Worm (Caenorhabditis elegans) whole organism, late embryonic: ENCODE data around the gene vha-14.

Source experiments
- C08G9.2 ChIP-seq: sonication (generic microtip); optimal IDR thresholded peaks from 2 replicates; lab custom pipeline; 2016; ENCODE audit warnings: mild to moderate bottlenecking, missing genetic modification characterization, moderate library complexity, missing compliant biosample characterization
- C38D4.7 ChIP-seq: fragments of 200-800 bp; sonication (Bioruptor generic); optimal IDR thresholded peaks from 2 replicates; lab custom pipeline; 2018; ENCODE audit warnings: mild to moderate bottlenecking, missing genetic modification characterization, moderate library complexity, missing compliant biosample characterization
- F13H6.1 ChIP-seq: sonication (generic microtip); optimal IDR thresholded peaks from 2 replicates; lab custom pipeline; 2016; ENCODE audit warnings: missing genetic modification characterization, missing compliant biosample characterization
- K09A11.1 ChIP-seq: sonication (generic microtip); optimal IDR thresholded peaks from 2 replicates; lab custom pipeline; 2017; ENCODE audit warnings: antibody characterized with exemption, mild to moderate bottlenecking, missing genetic modification characterization, missing compliant biosample characterization; ENCODE audit not compliant: insufficient read depth
- T23F11.4 ChIP-seq: fragments of 200-800 bp; sonication (Bioruptor generic); optimal IDR thresholded peaks from 2 replicates; lab custom pipeline; 2018; ENCODE audit warnings: mild to moderate bottlenecking, missing genetic modification characterization, missing compliant biosample characterization
- ahr-1 ChIP-seq: sonication (generic microtip); optimal IDR thresholded peaks from 2 replicates; lab custom pipeline; 2016; ENCODE audit warnings: missing genetic modification characterization, missing compliant biosample characterization
- ceh-14 ChIP-seq: sonication (generic microtip); optimal IDR thresholded peaks from 2 replicates; lab custom pipeline; 2016; ENCODE audit warnings: missing genotype, missing genetic modification characterization, missing compliant biosample characterization
- ceh-2 ChIP-seq: sonication (generic microtip); optimal IDR thresholded peaks from 2 replicates; lab custom pipeline; 2016; ENCODE audit warnings: missing genotype, missing genetic modification characterization, missing compliant biosample characterization
- ceh-30 ChIP-seq: fragments of 150-350 bp; optimal IDR thresholded peaks from 2 replicates; lab custom pipeline; 2014; ENCODE audit warnings: missing biosample characterization, missing genetic modification characterization
- ceh-31 ChIP-seq: sonication (generic microtip); optimal IDR thresholded peaks from 2 replicates; lab custom pipeline; 2016; ENCODE audit warnings: missing genetic modification characterization, missing compliant biosample characterization
- ceh-34 ChIP-seq: sonication (generic microtip); optimal IDR thresholded peaks from 2 replicates; lab custom pipeline; 2016; ENCODE audit warnings: mild to moderate bottlenecking, missing genetic modification characterization, missing compliant biosample characterization
- ceh-6 ChIP-seq: fragments of 200-800 bp; sonication (Bioruptor generic); optimal IDR thresholded peaks from 2 replicates; lab custom pipeline; 2018; ENCODE audit warnings: mild to moderate bottlenecking, missing genetic modification characterization, missing compliant biosample characterization
- ceh-9 ChIP-seq: sonication (generic microtip); optimal IDR thresholded peaks from 2 replicates; lab custom pipeline; 2016; ENCODE audit warnings: mild to moderate bottlenecking, missing genetic modification characterization, inconsistent platforms, missing compliant biosample characterization
- elt-2 ChIP-seq: sonication (generic microtip); optimal IDR thresholded peaks from 2 replicates; lab custom pipeline; 2016; ENCODE audit warnings: missing genetic modification reagents, missing genetic modification characterization, missing compliant biosample characterization
- elt-4 ChIP-seq: sonication (generic microtip); optimal IDR thresholded peaks from 2 replicates; lab custom pipeline; 2016; ENCODE audit warnings: missing genetic modification characterization, missing compliant biosample characterization
- ets-4 ChIP-seq: sonication (generic microtip); optimal IDR thresholded peaks from 2 replicates; lab custom pipeline; 2016; ENCODE audit warnings: missing genetic modification characterization, missing compliant biosample characterization
- eyg-1 ChIP-seq: sonication (generic microtip); optimal IDR thresholded peaks from 2 replicates; lab custom pipeline; 2016; ENCODE audit warnings: missing genotype, missing genetic modification characterization, missing compliant biosample characterization
- fax-1 ChIP-seq: sonication (generic microtip); optimal IDR thresholded peaks from 2 replicates; lab custom pipeline; 2016; ENCODE audit warnings: missing genotype, missing genetic modification characterization, missing compliant biosample characterization
- fkh-6 ChIP-seq: sonication (generic microtip); optimal IDR thresholded peaks from 2 replicates; lab custom pipeline; 2016; ENCODE audit warnings: missing genetic modification characterization, missing compliant biosample characterization
- hlh-15 ChIP-seq: sonication (generic microtip); optimal IDR thresholded peaks from 2 replicates; lab custom pipeline; 2016; ENCODE audit warnings: missing genetic modification characterization, missing compliant biosample characterization
- hlh-30 ChIP-seq: sonication (generic microtip); optimal IDR thresholded peaks from 2 replicates; lab custom pipeline; 2017; ENCODE audit warnings: antibody characterized with exemption, missing genetic modification characterization, missing compliant biosample characterization; ENCODE audit not compliant: insufficient read depth
- hlh-6 ChIP-seq: sonication (generic microtip); optimal IDR thresholded peaks from 2 replicates; lab custom pipeline; 2016; ENCODE audit warnings: missing genotype, missing genetic modification characterization, missing compliant biosample characterization
- lim-6 ChIP-seq: sonication (generic microtip); optimal IDR thresholded peaks from 2 replicates; lab custom pipeline; 2016; ENCODE audit warnings: missing genetic modification characterization, missing compliant biosample characterization
- lin-11 ChIP-seq: fragments of 200-800 bp; sonication (Bioruptor generic); optimal IDR thresholded peaks from 2 replicates; lab custom pipeline; 2018; ENCODE audit warnings: mild to moderate bottlenecking, missing genetic modification characterization, missing compliant biosample characterization
- madf-2 ChIP-seq: sonication (generic microtip); optimal IDR thresholded peaks from 2 replicates; lab custom pipeline; 2017; ENCODE audit warnings: missing genetic modification characterization, missing compliant biosample characterization
- nfya-1 ChIP-seq: sonication (generic microtip); optimal IDR thresholded peaks from 2 replicates; lab custom pipeline; 2017; ENCODE audit warnings: missing genetic modification characterization, mild to moderate bottlenecking, missing compliant biosample characterization, antibody characterized with exemption, moderate library complexity
- nhr-11 ChIP-seq: fragments of 150-350 bp; optimal IDR thresholded peaks from 2 replicates; lab custom pipeline; 2014; ENCODE audit warnings: missing biosample characterization, missing genetic modification characterization
- nhr-232 ChIP-seq: sonication (generic microtip); optimal IDR thresholded peaks from 2 replicates; lab custom pipeline; 2016; ENCODE audit warnings: missing genetic modification characterization, missing compliant biosample characterization
- pax-1 ChIP-seq: fragments of 150-350 bp; optimal IDR thresholded peaks from 2 replicates; lab custom pipeline; 2014; ENCODE audit warnings: missing biosample characterization, missing genetic modification characterization
- pha-2 ChIP-seq: sonication (generic microtip); optimal IDR thresholded peaks from 2 replicates; lab custom pipeline; 2017; ENCODE audit warnings: mild to moderate bottlenecking, missing genetic modification characterization, missing compliant biosample characterization
- pha-4 ChIP-seq: fragments of 150-350 bp; optimal IDR thresholded peaks from 2 replicates; lab custom pipeline; 2018; ENCODE audit warnings: missing biosample characterization, missing genetic modification reagents, missing genetic modification characterization
- pros-1 ChIP-seq: fragments of 150-350 bp; optimal IDR thresholded peaks from 2 replicates; lab custom pipeline; 2014; ENCODE audit warnings: missing biosample characterization, missing genetic modification reagents, missing genetic modification characterization
- ref-2 ChIP-seq: sonication (generic microtip); optimal IDR thresholded peaks from 2 replicates; lab custom pipeline; 2016; ENCODE audit warnings: missing genetic modification characterization, missing compliant biosample characterization
- rnt-1 ChIP-seq: sonication (generic microtip); optimal IDR thresholded peaks from 2 replicates; lab custom pipeline; 2016; ENCODE audit warnings: missing genetic modification characterization, missing compliant biosample characterization
- tbx-2 ChIP-seq: sonication (generic microtip); optimal IDR thresholded peaks from 2 replicates; lab custom pipeline; 2016; ENCODE audit warnings: missing genetic modification characterization, missing compliant biosample characterization
- unc-3 ChIP-seq, 2 experiments: fragments of 200-800 bp in 1 of 2; sonication (Bioruptor generic) in 1 of 2; sonication (generic microtip) in 1 of 2; conservative IDR thresholded peaks in 1 of 2; optimal IDR thresholded peaks in 1 of 2; 2 replicates each; pipeline versions ENCODE4 v1.3.6 to Lab custom; 2016 to 2022; ENCODE audit warnings: missing compliant biosample characterization in 2 of 2, missing genetic modification characterization in 2 of 2, missing genetic modification reagents in 1 of 2
- unc-86 ChIP-seq: sonication (generic microtip); optimal IDR thresholded peaks from 2 replicates; lab custom pipeline; 2016; ENCODE audit warnings: missing genetic modification characterization, missing compliant biosample characterization
- zip-5 ChIP-seq: sonication (generic microtip); optimal IDR thresholded peaks from 2 replicates; lab custom pipeline; 2016; ENCODE audit warnings: missing genetic modification characterization, missing compliant biosample characterization
- ztf-16 ChIP-seq: sonication (generic microtip); optimal IDR thresholded peaks from 2 replicates; lab custom pipeline; 2017; ENCODE audit warnings: missing genetic modification characterization, missing compliant biosample characterization

Gene vha-14

DNA sequence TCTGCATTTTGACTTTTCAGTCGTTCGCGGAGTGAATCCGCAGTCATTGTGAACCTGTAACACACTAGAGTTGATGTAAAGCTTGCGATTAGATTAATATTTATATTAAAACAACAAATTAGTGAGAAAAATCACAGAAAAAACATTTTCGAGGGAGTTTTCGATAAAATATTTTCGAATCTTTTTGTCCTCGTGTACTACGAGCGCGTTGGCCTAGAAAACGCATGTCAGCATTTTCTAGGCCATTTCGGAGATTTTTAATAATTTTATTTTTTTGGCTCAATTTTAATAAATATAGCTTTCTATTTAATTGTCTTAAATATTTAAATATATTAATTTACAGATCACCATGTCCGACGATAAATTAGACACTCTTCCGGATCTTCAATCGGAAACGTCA is 42.5 kb upstream of the vha-14 start, which contains the start of gene B0464.9 (continued):
- no peak for TF ChIP-seq pha-2 (tag; lab: Kevin White, UChicago)
- TF ChIP-seq pros-1 (tag; lab: Kevin White, UChicago), result no peak
- no peak for TF ChIP-seq F13H6.1 (tag; lab: Kevin White, UChicago)
- TF ChIP-seq ceh-9 (tag; lab: Kevin White, UChicago), result no peak
- peak; percentile 45 for TF ChIP-seq fax-1
- no peak for TF ChIP-seq nhr-11
- no peak for TF ChIP-seq pha-4 (tag; lab: Kevin White, UChicago)
- TF ChIP-seq ahr-1 (tag; lab: Kevin White, UChicago), result no peak
- peak; percentile 57 for TF ChIP-seq elt-2 (tag; lab: Kevin White, UChicago)
- TF ChIP-seq lin-11 (tag; lab: Kevin White, UChicago), result no peak
- TF ChIP-seq eyg-1 (tag; lab: Kevin White, UChicago), result no peak
- no peak for TF ChIP-seq nhr-232
- no peak for TF ChIP-seq hlh-30 (tag; lab: Kevin White, UChicago)
- no peak for TF ChIP-seq ceh-6
- TF ChIP-seq rnt-1 (tag; lab: Kevin White, UChicago), result peak; percentile 4
- TF ChIP-seq C38D4.7, result no peak
- no peak for TF ChIP-seq unc-86 (tag; lab: Kevin White, UChicago)
- TF ChIP-seq fkh-6 (tag; lab: Kevin White, UChicago), result no peak
- no peak for TF ChIP-seq pax-1 (tag; lab: Kevin White, UChicago)
- no peak for TF ChIP-seq ceh-30 (tag; lab: Kevin White, UChicago)
- TF ChIP-seq ets-4 (tag; lab: Kevin White, UChicago), result peak; percentile 56
- no peak for TF ChIP-seq unc-3 (GFP tag; conservative IDR thresholded peaks at IDR 0.05; lab: Robert Waterston, UW)
- TF ChIP-seq unc-3 (tag; optimal IDR thresholded peaks at IDR 0.05; lab: Kevin White, UChicago), result no peak
- TF ChIP-seq K09A11.1 (tag; lab: Kevin White, UChicago), result no peak
- no peak for TF ChIP-seq hlh-6
- peak; percentile 81 for TF ChIP-seq tbx-2 (tag; lab: Kevin White, UChicago)
- no peak for TF ChIP-seq ceh-34 (tag; lab: Kevin White, UChicago)
- no peak for TF ChIP-seq nfya-1 (tag; lab: Kevin White, UChicago)
- no peak for TF ChIP-seq elt-4 (tag; lab: Kevin White, UChicago)
- TF ChIP-seq madf-2 (tag; lab: Kevin White, UChicago), result no peak
- peak; percentile 37 for TF ChIP-seq ref-2
- TF ChIP-seq T23F11.4 (GFP tag; lab: Kevin White, UChicago), result no peak
- TF ChIP-seq hlh-15 (tag; lab: Kevin White, UChicago), result no peak
- peak; percentile 76 for TF ChIP-seq C08G9.2 (tag; lab: Kevin White, UChicago)
- TF ChIP-seq ztf-16 (tag; lab: Kevin White, UChicago), result no peak
- TF ChIP-seq lim-6, result no peak
- TF ChIP-seq ceh-2 (tag; lab: Kevin White, UChicago), result peak; percentile 59

DNA sequence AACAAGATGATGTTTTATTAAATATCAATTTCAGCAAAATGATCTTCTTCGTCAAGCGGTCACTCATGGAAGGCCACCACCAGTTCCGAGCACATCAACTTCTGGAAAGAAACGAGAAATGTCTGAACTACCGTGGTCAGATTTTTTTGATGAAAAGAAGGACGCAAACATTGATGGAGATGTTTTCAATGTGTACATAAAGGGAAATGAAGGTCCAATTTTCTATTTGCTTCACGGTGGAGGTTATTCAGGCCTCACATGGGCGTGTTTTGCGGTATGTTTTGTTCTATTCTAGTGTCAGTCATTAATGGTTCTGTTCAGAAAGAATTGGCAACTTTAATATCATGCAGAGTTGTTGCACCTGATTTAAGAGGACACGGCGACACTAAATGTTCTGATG is 42.0 kb upstream of the vha-14 start, which contains the start of gene B0464.6:
Gene B0464.6, minus strand, starts transcription at position 101 of the 400 bp plus-strand sequence.
- TF ChIP-seq hlh-15 (tag; lab: Kevin White, UChicago) (no peak), ceh-2 (tag; lab: Kevin White, UChicago) (no peak)

DNA sequence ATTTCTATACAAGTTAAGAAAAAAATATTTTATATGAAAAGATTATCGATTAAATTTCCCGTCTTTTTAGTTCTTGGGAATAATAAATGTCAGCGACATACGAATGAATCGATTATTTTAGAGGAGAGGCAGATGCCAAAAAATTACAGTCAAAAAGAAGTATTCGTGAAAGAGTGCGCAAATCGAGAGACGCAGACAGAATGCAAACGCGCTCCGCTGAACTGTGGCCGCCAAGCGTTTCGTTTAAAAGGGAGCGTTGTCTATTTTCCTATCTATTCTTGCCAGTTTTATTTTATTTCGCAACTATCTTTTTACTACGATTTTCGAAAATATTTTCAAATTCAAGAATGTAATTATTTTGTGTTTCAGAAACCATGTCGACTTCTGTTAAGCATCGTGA is 40.8 kb upstream of the vha-14 start, which contains the start of gene baf-1:
Gene baf-1, plus strand, starts transcription at position 370 of the 400 bp plus-strand sequence.
- TF ChIP-seq nfya-1 (tag; lab: Kevin White, UChicago) (no peak), zip-5 (tag; lab: Kevin White, UChicago) (no peak), ceh-14 (tag; lab: Kevin White, UChicago) (no peak), elt-2 (tag; lab: Kevin White, UChicago) (peak; percentile 40), ceh-31 (peak; percentile 52), ahr-1 (tag; lab: Kevin White, UChicago) (no peak)
